Fruit fly (Drosophila melanogaster) whole organism, pupa: ENCODE data around the gene Rpn13R.

Experiments
- CG10348 ChIP-seq: fragments of 200-800 bp; sonication (Bioruptor generic); IDR thresholded peaks from 2 replicates; pipeline ENCODE4 v1.3.6; 2022; ENCODE audit warnings: missing biosample characterization, missing genetic modification characterization
- CG15710 ChIP-seq: fragments of 200-800 bp; sonication (Bioruptor generic); optimal IDR thresholded peaks from 2 replicates; lab custom pipeline; 2018; ENCODE audit warnings: missing biosample characterization, mild to moderate bottlenecking, missing genetic modification characterization, moderate library complexity
- CG34367 ChIP-seq: fragments of 200-800 bp; sonication (Bioruptor generic); optimal IDR thresholded peaks from 2 replicates; lab custom pipeline; 2018; ENCODE audit warnings: missing biosample characterization, mild to moderate bottlenecking, missing genetic modification characterization
- Ets98B ChIP-seq: fragments of 200-800 bp; sonication (Bioruptor generic); IDR thresholded peaks from 2 replicates; pipeline ENCODE4 v1.3.6; 2022; ENCODE audit warnings: missing biosample characterization, missing genetic modification characterization
- Snoo ChIP-seq: fragments of 200-800 bp; sonication (Bioruptor generic); optimal IDR thresholded peaks from 3 replicates; lab custom pipeline; 2017; ENCODE audit warnings: missing biosample characterization, mild to moderate bottlenecking, missing genetic modification characterization, inconsistent platforms
- rn ChIP-seq: fragments of 200-800 bp; sonication (Bioruptor generic); IDR thresholded peaks from 2 replicates; pipeline ENCODE4 v1.3.6; 2022; ENCODE audit warnings: missing biosample characterization, missing genetic modification characterization

DNA sequence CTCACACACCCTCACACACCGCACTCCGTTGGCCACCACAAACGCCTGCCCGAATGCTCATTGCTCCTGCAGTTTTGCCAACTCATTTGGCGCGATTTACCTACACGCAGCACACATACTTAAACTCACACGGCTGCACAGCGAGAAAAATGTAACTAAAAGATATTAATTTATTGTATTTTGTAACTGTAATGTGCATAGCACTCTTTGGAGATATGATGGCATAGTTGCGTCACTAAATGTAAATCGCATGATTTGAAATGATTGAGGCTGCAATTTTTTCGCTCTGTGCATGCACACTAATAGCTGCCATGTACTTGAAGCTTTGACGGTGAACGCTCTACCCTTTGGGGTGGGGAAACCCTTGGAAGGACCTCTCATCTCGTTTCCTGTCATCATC is 12.1 kb downstream of the Rpn13R start:
- no peak for TF ChIP-seq CG34367 (tag; lab: Kevin White, UChicago)
- TF ChIP-seq Ets98B = 0 out of 2 replicates have a peak, but pooled peaks have one; percentile 17
- no peak for TF ChIP-seq rn (GFP tag; lab: Robert Waterston, UW)
- TF ChIP-seq CG15710 (tag; lab: Kevin White, UChicago) = no peak
- TF ChIP-seq Snoo (tag; lab: Kevin White, UChicago) = no peak
- TF ChIP-seq CG10348 = no peak
